Worm (Caenorhabditis elegans): ENCODE data around the gene nas-28.

DNA sequence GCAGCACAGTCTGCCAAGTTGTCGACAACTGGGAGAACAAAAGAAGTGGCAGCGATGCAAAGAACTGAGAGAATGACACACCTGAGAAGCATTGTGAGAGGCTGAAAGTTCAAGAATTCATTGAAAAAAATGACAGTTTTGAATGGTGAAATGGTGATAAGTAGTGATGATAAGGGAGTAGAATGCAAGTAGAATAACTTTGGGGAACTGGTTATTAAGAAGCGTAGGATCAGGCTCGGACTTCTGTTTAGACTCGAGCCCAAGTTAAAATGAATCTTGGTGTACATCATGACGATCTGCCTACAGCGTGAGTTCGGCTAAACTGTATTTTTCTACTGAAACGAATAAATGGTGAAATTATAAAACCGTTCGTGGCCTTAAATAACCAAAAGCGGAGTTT, 4.4 kb downstream of the nas-28 start, which contains the start of gene F42A10.7:
- TF ChIP-seq snpc-4 (tag; optimal IDR thresholded peaks at IDR 0.05) (no peak), ztf-11 (tag; optimal IDR thresholded peaks at IDR 0.05) (no peak), mep-1 (tag; optimal IDR thresholded peaks at IDR 0.05) (no peak), pha-4 (tag; optimal IDR thresholded peaks at IDR 0.05) (no peak)

Data from whole organism, mixed stage, embryonic.